Worm (Caenorhabditis elegans) whole organism, dauer: ENCODE data around the gene srj-52.

Experiments
- unc-62 ChIP-seq: sonication (generic microtip); optimal IDR thresholded peaks from 2 replicates; lab custom pipeline; 2017; ENCODE audit warnings: missing biosample characterization, missing genetic modification reagents, missing genetic modification characterization

srj-52 gene

DNA sequence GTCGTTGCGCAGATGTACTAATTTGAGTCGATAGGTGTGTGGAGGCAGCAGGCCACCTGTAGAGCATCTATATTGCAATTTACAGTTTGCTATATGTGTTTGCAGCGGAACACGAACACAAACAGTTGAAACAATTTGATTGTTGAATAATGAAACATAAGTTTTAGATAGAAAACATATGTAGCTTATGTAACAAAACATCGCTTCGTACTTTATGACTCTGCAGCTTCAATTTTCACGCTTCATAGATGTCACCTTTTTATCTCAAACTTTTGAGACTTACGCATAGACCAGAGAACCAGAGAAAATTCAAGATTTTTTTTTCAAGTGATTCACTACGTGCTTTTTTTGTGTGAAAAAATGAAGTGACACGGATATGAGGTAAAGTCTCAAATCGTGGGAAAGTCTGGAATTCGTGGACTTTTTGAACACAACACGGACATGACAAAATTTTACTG lies 28.1 kb upstream of the srj-52 start, which contains the start of gene fbxb-72:
Gene fbxb-72 (minus strand): TSS at position 58 of the 458 bp plus-strand sequence.
- no peak for TF ChIP-seq unc-62 (GFP tag; lab: Kevin White, UChicago)

DNA sequence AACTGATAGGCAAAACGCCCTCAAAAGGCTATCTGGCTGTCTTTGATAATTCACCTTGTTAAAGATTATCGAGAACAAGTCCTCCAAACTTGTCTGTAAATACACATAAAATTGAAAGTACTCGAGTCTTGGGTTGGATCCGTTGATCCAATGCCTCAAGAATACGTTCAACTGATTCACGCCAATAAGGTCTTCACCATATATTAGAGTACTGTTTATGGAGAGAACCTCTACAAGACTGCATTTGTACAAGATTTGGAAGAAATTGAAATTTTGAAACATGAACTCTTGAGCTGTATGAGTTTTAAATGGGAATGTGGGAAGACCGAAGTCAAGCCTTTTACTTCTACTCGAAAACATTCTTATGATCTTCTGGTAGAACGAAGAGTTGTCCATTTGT lies 27.1 kb upstream of the srj-52 start:
- no peak for TF ChIP-seq unc-62 (GFP tag; lab: Kevin White, UChicago)

DNA sequence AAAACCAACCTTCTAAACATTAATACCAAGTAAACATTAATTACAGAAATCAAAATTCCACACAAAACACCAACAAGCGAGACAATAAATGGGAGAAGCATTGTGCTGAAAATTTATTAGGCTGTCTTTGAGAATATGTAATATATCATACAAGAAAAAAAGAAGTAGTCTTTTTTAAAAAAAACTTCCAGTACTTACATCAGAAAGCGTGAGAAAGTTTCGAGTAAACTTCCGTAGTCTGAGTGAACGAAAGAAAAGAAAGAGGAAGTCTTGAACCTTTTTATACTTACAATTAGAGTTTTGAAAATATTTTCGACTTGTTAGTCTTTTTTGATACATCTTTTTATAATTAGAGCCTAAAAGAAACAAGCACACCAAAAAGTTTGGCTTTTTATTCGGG lies 23.9 kb upstream of the srj-52 start, which contains the start of gene srbc-40:
Gene srbc-40 (minus strand): TSS at position 101 of the 400 bp plus-strand sequence.
- TF ChIP-seq unc-62 (GFP tag; lab: Kevin White, UChicago) = no peak

DNA sequence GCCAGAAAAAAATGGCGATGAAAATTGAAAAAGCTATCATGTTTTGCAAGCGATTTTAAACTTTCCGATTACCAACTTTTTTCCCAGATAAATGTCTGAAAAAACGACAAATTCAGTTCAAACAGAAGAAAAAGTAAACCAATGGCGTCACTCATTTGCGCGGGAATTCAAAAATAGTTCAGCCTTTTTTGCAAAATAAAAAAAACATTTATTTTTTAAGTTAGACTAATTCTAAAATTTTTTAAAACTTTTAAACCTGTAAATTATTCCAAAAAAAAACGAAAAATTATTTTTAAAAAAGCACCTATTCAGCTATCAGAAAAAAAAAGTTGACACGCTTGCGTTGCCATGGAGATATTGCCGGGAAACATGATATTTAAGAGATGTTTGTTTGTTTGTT lies 17.1 kb upstream of the srj-52 start, which contains the start of gene cyp-33C11:
Gene cyp-33C11 (minus strand): TSS at position 101 of the 400 bp plus-strand sequence.
- TF ChIP-seq unc-62 (GFP tag; lab: Kevin White, UChicago) = no peak

DNA sequence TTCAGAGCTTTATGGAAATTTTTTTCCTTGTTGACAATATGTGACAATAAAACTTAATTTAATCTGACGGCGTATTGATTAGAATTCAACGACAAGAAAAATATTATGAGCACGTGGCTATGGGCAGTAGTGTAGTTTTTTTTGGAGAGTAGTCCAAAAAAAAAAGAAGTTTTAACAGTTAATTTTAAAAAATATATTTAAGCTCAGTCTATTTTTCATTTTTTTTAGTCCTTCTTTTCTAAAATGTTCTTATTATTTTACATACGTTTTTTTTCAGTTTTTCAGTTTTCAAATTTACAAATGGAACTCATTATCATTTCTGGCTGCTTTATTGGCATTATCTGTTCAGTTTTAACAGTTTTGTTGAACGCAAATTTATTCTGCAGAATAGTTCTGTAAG lies 13.0 kb upstream of the srj-52 start, which contains the start of gene srbc-39:
Gene srbc-39 (plus strand): TSS at position 301 of the 400 bp plus-strand sequence.
- TF ChIP-seq unc-62 (GFP tag; lab: Kevin White, UChicago) = no peak

DNA sequence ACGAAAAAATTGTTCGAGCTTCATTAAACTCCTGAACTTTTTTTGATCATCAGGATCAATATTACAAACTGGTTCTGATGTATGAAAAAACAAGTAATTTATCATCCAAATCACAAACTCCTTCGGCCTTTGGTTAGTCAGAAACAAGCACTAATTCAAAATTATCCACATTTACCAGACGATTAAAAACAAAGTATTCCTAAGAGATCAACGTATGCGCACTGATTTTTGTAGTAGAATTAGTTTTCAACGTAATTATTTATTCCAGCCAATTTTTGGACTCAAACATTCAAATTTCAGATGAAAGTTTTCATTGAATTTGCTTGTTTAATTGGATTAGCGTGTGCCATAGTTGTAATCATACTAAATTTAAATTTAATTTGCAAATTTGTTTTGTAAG lies 11.1 kb upstream of the srj-52 start, which contains the start of gene srbc-38:
Gene srbc-38 (plus strand): TSS at position 301 of the 400 bp plus-strand sequence.
- TF ChIP-seq unc-62 (GFP tag; lab: Kevin White, UChicago) = no peak

DNA sequence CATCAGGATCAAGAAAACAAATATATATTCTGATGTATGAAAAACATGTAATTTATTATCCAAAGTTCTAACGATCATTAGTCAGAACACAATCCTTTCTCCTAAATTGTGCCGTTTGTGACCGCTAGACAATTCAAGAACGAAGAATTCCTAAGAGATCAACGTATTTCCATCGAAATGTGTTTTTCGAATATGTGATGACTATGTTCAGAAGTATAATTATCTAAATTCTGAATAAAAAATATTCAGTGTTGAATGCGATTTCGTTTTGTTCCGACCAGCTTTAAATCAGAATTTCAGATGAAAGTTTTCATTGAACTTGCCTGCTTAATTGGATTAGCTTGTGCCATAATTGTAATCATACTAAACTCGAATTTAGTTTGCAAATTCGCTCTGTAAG lies 6.4 kb upstream of the srj-52 start, which contains the start of gene srbc-37:
Gene srbc-37 (plus strand): TSS at position 301 of the 400 bp plus-strand sequence.
- TF ChIP-seq unc-62 (GFP tag; lab: Kevin White, UChicago) = no peak

DNA sequence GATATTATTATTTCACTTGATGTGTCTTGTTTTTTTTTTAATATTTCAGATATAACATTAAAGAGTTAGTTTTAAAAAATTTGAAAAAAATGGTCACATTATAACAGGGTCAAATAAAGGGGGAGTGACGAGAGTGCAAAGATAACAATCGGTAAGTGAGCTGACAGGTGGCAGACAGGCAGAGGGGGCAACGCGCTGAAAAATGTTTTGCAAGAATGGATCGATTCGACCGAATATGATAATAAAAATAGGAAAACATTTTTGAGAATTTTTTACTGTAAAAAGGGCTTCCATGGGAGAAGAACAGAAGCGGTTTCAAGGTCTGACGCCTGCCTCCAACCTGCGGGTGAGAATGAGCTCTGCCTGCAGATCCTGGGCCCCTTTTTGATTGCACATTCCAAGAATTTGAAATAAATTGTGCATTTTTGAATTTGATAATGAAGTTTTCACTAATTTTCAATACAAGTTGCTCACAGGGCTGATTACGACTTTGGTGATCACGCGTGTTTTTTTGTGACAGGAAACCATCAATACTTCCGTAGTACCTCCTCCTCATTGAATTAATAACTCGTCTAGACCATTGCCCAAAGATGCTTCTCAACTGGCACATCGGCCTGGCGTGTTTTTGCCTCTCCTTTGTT lies 3.8 kb upstream of the srj-52 start, which contains the start of the genes ugt-29 and srx-5:
Gene ugt-29 (minus strand): TSS at position 101 of the 641 bp plus-strand sequence.
Gene srx-5 (plus strand): TSS at position 591 of the 641 bp plus-strand sequence.
- no peak for TF ChIP-seq unc-62 (GFP tag; lab: Kevin White, UChicago)

DNA sequence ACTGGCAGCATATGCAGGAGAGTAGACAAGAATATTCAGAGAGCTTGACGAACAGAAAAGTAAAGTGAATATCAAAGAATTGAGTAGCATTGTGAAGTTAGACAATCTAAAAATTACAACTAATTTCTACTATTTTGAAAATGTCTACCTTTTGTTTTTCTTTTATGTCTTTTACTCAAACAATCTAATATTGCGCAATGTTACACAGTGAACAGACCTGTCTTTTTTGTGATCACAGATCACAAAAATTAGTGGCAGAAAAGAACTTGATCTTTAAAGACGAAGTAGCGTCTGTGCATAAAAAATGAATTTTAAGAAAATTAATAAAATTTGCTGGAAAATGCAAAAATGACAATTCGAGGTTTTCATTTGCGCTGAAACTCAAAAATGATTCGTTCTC lies 3.2 kb upstream of the srj-52 start:
- TF ChIP-seq unc-62 (GFP tag; lab: Kevin White, UChicago) = no peak

DNA sequence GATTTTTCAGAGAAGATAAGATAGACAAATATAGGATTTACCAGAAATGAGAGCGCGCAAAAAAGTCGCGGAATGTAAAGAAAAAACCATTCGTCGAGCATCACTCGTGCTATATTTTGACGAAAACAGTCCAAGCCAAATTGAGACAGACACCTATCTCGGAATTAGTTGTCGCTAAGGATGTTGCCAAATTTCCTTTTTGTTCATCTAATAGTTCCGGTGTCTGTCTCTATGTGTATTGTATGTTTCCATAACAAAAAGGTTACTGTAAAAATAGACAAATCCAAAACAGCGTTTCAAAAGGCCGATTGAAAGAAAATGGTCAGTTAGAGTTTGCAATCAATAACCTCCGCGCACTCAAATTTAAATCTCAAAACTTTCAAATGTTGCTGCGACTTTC lies 1.2 kb downstream of the srj-52 start, which contains the start of gene srj-53:
Gene srj-53 (minus strand): TSS at position 101 of the 400 bp plus-strand sequence.
- TF ChIP-seq unc-62 (GFP tag; lab: Kevin White, UChicago) = no peak

DNA sequence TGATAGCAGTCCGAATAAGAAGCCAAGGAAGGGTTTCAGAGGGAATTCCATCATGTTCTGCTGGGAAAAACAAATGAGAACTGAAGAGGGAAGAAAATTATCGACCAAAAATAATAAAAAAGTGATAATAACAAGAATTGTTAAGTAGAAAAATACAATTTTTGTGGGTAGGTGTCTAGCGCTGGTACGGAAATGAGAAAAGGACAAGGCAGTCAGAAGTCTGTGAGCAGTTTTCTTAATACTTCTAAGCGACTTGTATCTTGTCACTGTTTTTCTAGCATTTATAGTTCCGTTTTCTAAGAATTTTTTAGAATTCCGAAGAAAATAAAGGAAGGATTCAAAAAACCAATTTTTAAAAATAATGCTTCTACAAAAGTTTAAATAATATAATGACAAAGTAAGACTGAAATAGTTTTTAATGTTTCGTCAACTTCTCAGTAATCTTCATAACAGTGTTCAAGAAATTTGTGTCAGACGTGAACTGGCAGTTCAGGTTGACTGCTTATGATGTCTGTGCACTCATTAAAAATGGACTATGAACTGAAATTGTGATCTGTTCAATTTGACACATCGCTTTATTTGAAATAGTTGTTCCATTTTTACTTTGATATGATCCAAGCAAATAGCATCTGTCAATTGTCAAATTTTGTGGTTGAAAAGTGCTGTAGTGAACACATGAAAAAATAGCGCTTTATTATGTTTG lies 2.9 kb downstream of the srj-52 start, which contains the start of gene srx-4:
Gene srx-4 (minus strand): TSS at position 51 of the 703 bp plus-strand sequence.
- TF ChIP-seq unc-62 (GFP tag; lab: Kevin White, UChicago) = no peak

DNA sequence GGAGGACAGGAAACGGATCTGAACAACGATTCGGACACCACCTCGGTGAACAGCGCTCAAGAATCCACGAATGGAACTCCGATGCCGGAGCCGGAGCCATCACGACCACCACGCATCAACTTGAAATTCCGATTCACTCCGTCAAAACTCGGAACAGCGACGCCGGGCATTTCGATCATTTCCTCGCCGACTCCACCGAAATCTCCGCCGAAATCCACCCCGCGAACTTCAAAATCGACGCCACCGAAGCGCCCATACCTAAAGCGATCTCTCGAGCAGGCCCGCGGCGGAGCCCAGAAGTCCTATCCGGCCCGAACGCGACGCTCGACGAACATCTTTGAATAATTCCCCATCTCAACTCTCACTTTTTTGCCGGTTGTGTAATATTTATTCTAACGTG lies 6.3 kb downstream of the srj-52 start:
- TF ChIP-seq unc-62 (GFP tag; lab: Kevin White, UChicago) = no peak

DNA sequence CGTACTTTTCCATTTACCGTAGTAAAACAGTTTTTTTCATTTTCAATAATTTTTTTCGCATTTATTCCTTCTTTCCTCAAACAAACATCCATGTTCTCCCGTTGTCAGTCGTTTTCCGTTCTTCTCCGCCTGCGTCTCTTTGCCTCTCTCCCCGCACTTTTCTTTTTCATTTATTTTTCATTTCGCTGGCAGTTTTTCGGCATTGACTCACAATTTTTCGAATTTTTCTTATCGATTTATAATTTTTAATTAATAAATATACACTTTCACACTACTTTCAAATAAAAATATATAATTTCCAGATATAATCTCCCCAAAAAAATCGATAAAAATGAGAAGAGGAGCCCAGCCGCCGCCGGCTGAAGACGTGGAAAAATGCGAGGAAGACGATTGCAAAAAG lies 8.4 kb downstream of the srj-52 start, which contains the start of gene H25P19.1:
Gene H25P19.1 (plus strand): TSS at position 301 of the 400 bp plus-strand sequence.
- TF ChIP-seq unc-62 (GFP tag; lab: Kevin White, UChicago) = no peak

DNA sequence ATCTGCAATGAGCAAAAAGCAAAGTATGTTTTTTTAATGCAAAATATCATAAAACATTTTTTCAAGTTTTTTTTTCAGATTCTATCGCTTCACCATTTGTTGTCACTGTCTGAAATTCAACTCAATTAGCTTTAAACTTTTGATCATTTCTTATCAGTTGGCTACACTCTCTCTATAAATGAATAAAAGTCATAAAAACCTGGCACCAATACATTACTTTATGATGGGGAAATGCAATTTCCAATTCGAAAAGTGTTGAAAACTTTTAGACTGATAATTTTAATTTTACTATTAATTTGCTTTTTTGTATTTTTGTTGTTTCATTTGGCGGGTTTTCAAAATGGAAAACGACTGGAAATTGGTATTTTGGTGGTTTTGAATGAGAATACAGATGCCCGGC lies 12.0 kb downstream of the srj-52 start, which contains the start of gene F31F4.1:
Gene F31F4.1 (plus strand): TSS at position 203 of the 400 bp plus-strand sequence.
- no peak for TF ChIP-seq unc-62 (GFP tag; lab: Kevin White, UChicago)

DNA sequence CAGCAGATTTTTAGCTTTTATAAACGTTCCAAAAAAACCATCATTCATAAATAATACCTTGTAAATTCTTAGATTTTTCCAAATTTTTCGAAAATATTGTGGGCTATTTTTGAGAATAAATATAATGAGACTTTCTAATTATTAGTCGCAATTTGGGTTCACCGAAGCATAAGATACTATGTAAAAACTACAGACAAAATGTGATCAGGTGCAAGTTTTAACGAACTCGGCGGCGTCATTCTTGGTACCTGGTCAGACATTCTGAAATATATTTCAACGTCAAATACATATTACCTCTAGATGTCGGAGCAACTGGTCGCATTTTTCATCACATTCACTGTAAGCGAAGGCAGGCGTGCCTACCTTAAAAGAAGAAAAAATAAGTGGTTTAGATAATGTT lies 13.8 kb downstream of the srj-52 start, which contains the start of gene srx-23:
Gene srx-23 (plus strand): TSS at position 301 of the 400 bp plus-strand sequence.
- no peak for TF ChIP-seq unc-62 (GFP tag; lab: Kevin White, UChicago)
